Fruit fly (Drosophila melanogaster): ENCODE results near the gene CG9106.

DNA sequence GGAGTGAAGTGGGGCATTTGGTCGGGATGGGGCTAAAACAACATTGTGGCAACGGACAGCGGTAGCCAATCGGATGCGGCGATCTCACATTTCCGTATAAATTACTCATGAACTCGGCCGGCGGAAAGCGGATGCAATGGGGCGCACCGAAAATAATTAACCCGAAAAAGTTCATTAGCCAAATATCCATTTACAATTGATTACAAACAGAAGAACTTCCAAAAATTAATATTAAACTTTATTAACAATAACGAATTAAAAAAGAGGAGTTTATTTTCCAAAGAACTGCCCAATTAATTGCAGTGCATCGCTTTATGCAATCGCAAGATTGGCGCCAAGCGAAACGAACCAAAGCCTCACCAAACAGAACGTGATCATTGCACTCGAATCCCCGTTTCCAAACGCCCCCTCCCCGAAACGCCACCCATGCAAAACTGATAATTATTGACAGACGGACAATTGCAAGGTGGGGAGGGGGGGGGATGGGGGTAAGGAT lies 41.7 kb upstream of the CG9106 start:
- TF ChIP-seq psq (optimal IDR thresholded peaks at IDR 0.05) = no peak
- no peak for TF ChIP-seq h (optimal IDR thresholded peaks at IDR 0.05)
- TF ChIP-seq ttk (optimal IDR thresholded peaks at IDR 0.05) = no peak
- TF ChIP-seq Myc (optimal IDR thresholded peaks at IDR 0.05) = no peak
- TF ChIP-seq Sin3A (optimal IDR thresholded peaks at IDR 0.05) = no peak

Data from Kc167 (cell line).